Worm (Caenorhabditis elegans): ENCODE measurements around the gene eef-1A.2.
A peak's percentile ranks its signal among the peaks of the same experiment; 100 is the strongest.

eef-1A.2 gene

ce11 chrX:7816434-7816974 lies 7.0 kb upstream of the eef-1A.2 start, which contains the start of the genes sek-1 and R03G5.6:
sek-1 (plus strand) TSS chrX:7816734.
R03G5.6 (minus strand) TSS chrX:7816924.
- no peak for TF ChIP-seq unc-130 (tag; optimal IDR thresholded peaks at IDR 0.05)

- no peak for TF ChIP-seq fkh-8 (tag; optimal IDR thresholded peaks at IDR 0.05)
- peak; percentile 9 for TF ChIP-seq lin-14 (GFP tag; optimal IDR thresholded peaks at IDR 0.05)
- TF ChIP-seq efl-1 (optimal IDR thresholded peaks at IDR 0.05): no peak
- TF ChIP-seq efl-1 (GFP tag; optimal IDR thresholded peaks at IDR 0.05 in 1 of 2): no peak
- no peak for TF ChIP-seq isw-1 (GFP tag; IDR thresholded peaks at IDR 0.05)
- no peak for TF ChIP-seq blmp-1 (tag; optimal IDR thresholded peaks at IDR 0.05)
- TF ChIP-seq fkh-10 (GFP tag; optimal IDR thresholded peaks at IDR 0.05): no peak
- TF ChIP-seq ceh-82 (tag; optimal IDR thresholded peaks at IDR 0.05): no peak
Measured at ce11 chrX:7817555-7817954, 5.9 kb upstream of the eef-1A.2 start.

- TF ChIP-seq nhr-237 (tag; optimal IDR thresholded peaks at IDR 0.05): no peak
- TF ChIP-seq hpl-2 (GFP tag; optimal IDR thresholded peaks at IDR 0.05): peak; percentile 26
- TF ChIP-seq grh-1 (GFP tag; IDR thresholded peaks at IDR 0.05): no peak
- TF ChIP-seq lir-3 (tag; optimal IDR thresholded peaks at IDR 0.05; ENCODE audit: poor library complexity): peak; percentile 11
- no peak for TF ChIP-seq lin-39 (tag; optimal IDR thresholded peaks at IDR 0.05)
- no peak for TF ChIP-seq mab-9 (GFP tag; IDR thresholded peaks at IDR 0.05)
- TF ChIP-seq Y116A8C.19 (tag; optimal IDR thresholded peaks at IDR 0.05; ENCODE audit: borderline replicate concordance): no peak
- TF ChIP-seq ces-1 (GFP tag; optimal IDR thresholded peaks at IDR 0.05): no peak
- TF ChIP-seq egl-27 (tag; optimal IDR thresholded peaks at IDR 0.05): peak in 1 of 2 experiments; percentile 19
- TF ChIP-seq jun-1 (tag; optimal IDR thresholded peaks at IDR 0.05): no peak
- no peak for TF ChIP-seq zag-1 (tag; optimal IDR thresholded peaks at IDR 0.05)
- TF ChIP-seq fos-1 (tag; optimal IDR thresholded peaks at IDR 0.05): peak; percentile 7
- peak; percentile 70 for TF ChIP-seq ama-1 (optimal IDR thresholded peaks at IDR 0.05)
- peak; percentile 65 for TF ChIP-seq nhr-77 (tag; optimal IDR thresholded peaks at IDR 0.05)
- TF ChIP-seq ztf-4 (tag; optimal IDR thresholded peaks at IDR 0.05): no peak
- TF ChIP-seq lin-13 (GFP tag; optimal IDR thresholded peaks at IDR 0.05): no peak
- TF ChIP-seq egl-13 (tag; optimal IDR thresholded peaks at IDR 0.05): no peak
- TF ChIP-seq dpl-1 (GFP tag; optimal IDR thresholded peaks at IDR 0.05): no peak
- no peak for TF ChIP-seq isw-1 (GFP tag; IDR thresholded peaks at IDR 0.05)
- no peak for TF ChIP-seq fkh-10 (GFP tag; optimal IDR thresholded peaks at IDR 0.05)
- peak; percentile 36 for TF ChIP-seq rnt-1 (tag; optimal IDR thresholded peaks at IDR 0.05)
- TF ChIP-seq unc-130 (tag; optimal IDR thresholded peaks at IDR 0.05): peak; percentile 29
- TF ChIP-seq swsn-7 (tag; optimal IDR thresholded peaks at IDR 0.05): peak; percentile 14
- TF ChIP-seq mdl-1 (tag; optimal IDR thresholded peaks at IDR 0.05): peak in 1 of 2 experiments; percentile 46
- no peak for TF ChIP-seq ceh-63 (GFP tag; optimal IDR thresholded peaks at IDR 0.05)
- TF ChIP-seq irx-1 (tag; optimal IDR thresholded peaks at IDR 0.05): no peak
- TF ChIP-seq hlh-4 (tag; optimal IDR thresholded peaks at IDR 0.05): no peak
- no peak for TF ChIP-seq sptf-1 (tag; optimal IDR thresholded peaks at IDR 0.05)
- TF ChIP-seq skn-1 (tag; optimal IDR thresholded peaks at IDR 0.05): peak; percentile 30
- peak; percentile 91 for TF ChIP-seq nhr-85 (tag)
- TF ChIP-seq aha-1 (tag; optimal IDR thresholded peaks at IDR 0.05): no peak
- peak; percentile 40 to 72 for TF ChIP-seq lsy-2 (tag; optimal IDR thresholded peaks at IDR 0.05)
- peak; percentile 75 for TF ChIP-seq nhr-90 (tag; optimal IDR thresholded peaks at IDR 0.05; ENCODE audit: poor library complexity)
- peak; percentile 28 for TF ChIP-seq xbp-1 (tag; optimal IDR thresholded peaks at IDR 0.05)
- peak; percentile 5 for TF ChIP-seq nhr-76 (tag; optimal IDR thresholded peaks at IDR 0.05)
- TF ChIP-seq vab-15 (tag; optimal IDR thresholded peaks at IDR 0.05): no peak
- TF ChIP-seq C04F5.9 (tag; optimal IDR thresholded peaks at IDR 0.05): no peak
- TF ChIP-seq lin-15B (tag; optimal IDR thresholded peaks at IDR 0.05): no peak
- TF ChIP-seq C16A3.4 (tag; optimal IDR thresholded peaks at IDR 0.05): peak; percentile 11
- TF ChIP-seq unc-30 (tag; optimal IDR thresholded peaks at IDR 0.05): no peak
- TF ChIP-seq sup-37 (GFP tag; optimal IDR thresholded peaks at IDR 0.05): no peak
- no peak for TF ChIP-seq mef-2 (tag; optimal IDR thresholded peaks at IDR 0.05)
- peak; percentile 56 for TF ChIP-seq nhr-47 (tag; optimal IDR thresholded peaks at IDR 0.05)
- no peak for TF ChIP-seq unc-62 (GFP tag; optimal IDR thresholded peaks at IDR 0.05)
Measured at ce11 chrX:7825707-7826106, 2.3 kb downstream of the eef-1A.2 start.

Data from whole organism, L1 larva.